Worm (Caenorhabditis elegans) whole organism, late embryonic: ENCODE results near the gene tbce-1.

ENCODE experiments used
- C08G9.2 ChIP-seq: sonication (generic microtip); optimal IDR thresholded peaks from 2 replicates; lab custom pipeline; 2016; ENCODE audit warnings: mild to moderate bottlenecking, missing genetic modification characterization, moderate library complexity, missing compliant biosample characterization
- K02D7.2 ChIP-seq: sonication (generic microtip); optimal IDR thresholded peaks from 2 replicates; lab custom pipeline; 2017; ENCODE audit warnings: mild to moderate bottlenecking, missing genetic modification characterization, missing compliant biosample characterization
- K09A11.1 ChIP-seq: sonication (generic microtip); optimal IDR thresholded peaks from 2 replicates; lab custom pipeline; 2017; ENCODE audit warnings: antibody characterized with exemption, mild to moderate bottlenecking, missing genetic modification characterization, missing compliant biosample characterization; ENCODE audit not compliant: insufficient read depth
- Y22D7AL.16 ChIP-seq: sonication (generic microtip); optimal IDR thresholded peaks from 2 replicates; lab custom pipeline; 2016; ENCODE audit warnings: missing genetic modification characterization, missing compliant biosample characterization
- ama-1 ChIP-seq: fragments of 150-350 bp; optimal IDR thresholded peaks from 2 replicates; lab custom pipeline; 2014
- ceh-14 ChIP-seq: sonication (generic microtip); optimal IDR thresholded peaks from 2 replicates; lab custom pipeline; 2016; ENCODE audit warnings: missing genotype, missing genetic modification characterization, missing compliant biosample characterization
- ceh-34 ChIP-seq: sonication (generic microtip); optimal IDR thresholded peaks from 2 replicates; lab custom pipeline; 2016; ENCODE audit warnings: mild to moderate bottlenecking, missing genetic modification characterization, missing compliant biosample characterization
- ceh-6 ChIP-seq: fragments of 200-800 bp; sonication (Bioruptor generic); optimal IDR thresholded peaks from 2 replicates; lab custom pipeline; 2018; ENCODE audit warnings: mild to moderate bottlenecking, missing genetic modification characterization, missing compliant biosample characterization
- che-1 ChIP-seq: sonication (generic microtip); optimal IDR thresholded peaks from 2 replicates; lab custom pipeline; 2016; ENCODE audit warnings: mild to moderate bottlenecking, missing genetic modification characterization, missing compliant biosample characterization
- dmd-4 ChIP-seq: sonication (generic microtip); optimal IDR thresholded peaks from 2 replicates; lab custom pipeline; 2016; ENCODE audit warnings: borderline replicate concordance, missing genetic modification characterization, missing compliant biosample characterization
- elt-2 ChIP-seq: sonication (generic microtip); optimal IDR thresholded peaks from 2 replicates; lab custom pipeline; 2016; ENCODE audit warnings: missing genetic modification reagents, missing genetic modification characterization, missing compliant biosample characterization
- ets-4 ChIP-seq: sonication (generic microtip); optimal IDR thresholded peaks from 2 replicates; lab custom pipeline; 2016; ENCODE audit warnings: missing genetic modification characterization, missing compliant biosample characterization
- fax-1 ChIP-seq: sonication (generic microtip); optimal IDR thresholded peaks from 2 replicates; lab custom pipeline; 2016; ENCODE audit warnings: missing genotype, missing genetic modification characterization, missing compliant biosample characterization
- fkh-6 ChIP-seq: sonication (generic microtip); optimal IDR thresholded peaks from 2 replicates; lab custom pipeline; 2016; ENCODE audit warnings: missing genetic modification characterization, missing compliant biosample characterization
- gmeb-2 ChIP-seq: sonication (generic microtip); optimal IDR thresholded peaks from 2 replicates; lab custom pipeline; 2016; ENCODE audit warnings: missing genetic modification characterization, inconsistent platforms, missing compliant biosample characterization
- hlh-13 ChIP-seq: fragments of 200-800 bp; sonication (Bioruptor generic); optimal IDR thresholded peaks from 2 replicates; lab custom pipeline; 2018; ENCODE audit warnings: mild to moderate bottlenecking, missing genetic modification characterization, missing compliant biosample characterization
- hlh-15 ChIP-seq: sonication (generic microtip); optimal IDR thresholded peaks from 2 replicates; lab custom pipeline; 2016; ENCODE audit warnings: missing genetic modification characterization, missing compliant biosample characterization
- hlh-8 ChIP-seq: sonication (generic microtip); optimal IDR thresholded peaks from 2 replicates; lab custom pipeline; 2016; ENCODE audit warnings: missing genotype, missing genetic modification characterization, missing compliant biosample characterization
- lim-6 ChIP-seq: sonication (generic microtip); optimal IDR thresholded peaks from 2 replicates; lab custom pipeline; 2016; ENCODE audit warnings: missing genetic modification characterization, missing compliant biosample characterization
- madf-2 ChIP-seq: sonication (generic microtip); optimal IDR thresholded peaks from 2 replicates; lab custom pipeline; 2017; ENCODE audit warnings: missing genetic modification characterization, missing compliant biosample characterization
- mec-3 ChIP-seq: sonication (generic microtip); optimal IDR thresholded peaks from 2 replicates; lab custom pipeline; 2016; ENCODE audit warnings: borderline replicate concordance, missing genetic modification characterization, missing compliant biosample characterization
- nfya-1 ChIP-seq: sonication (generic microtip); optimal IDR thresholded peaks from 2 replicates; lab custom pipeline; 2017; ENCODE audit warnings: missing genetic modification characterization, mild to moderate bottlenecking, missing compliant biosample characterization, antibody characterized with exemption, moderate library complexity
- nhr-11 ChIP-seq: fragments of 150-350 bp; optimal IDR thresholded peaks from 2 replicates; lab custom pipeline; 2014; ENCODE audit warnings: missing biosample characterization, missing genetic modification characterization
- npax-4 ChIP-seq: sonication (generic microtip); optimal IDR thresholded peaks from 2 replicates; lab custom pipeline; 2016; ENCODE audit warnings: missing genetic modification characterization, missing compliant biosample characterization
- odd-2 ChIP-seq: sonication (generic microtip); optimal IDR thresholded peaks from 2 replicates; lab custom pipeline; 2017; ENCODE audit warnings: antibody characterized with exemption, mild to moderate bottlenecking, missing genetic modification characterization, missing compliant biosample characterization
- pag-3 ChIP-seq: sonication (generic microtip); optimal IDR thresholded peaks from 2 replicates; lab custom pipeline; 2016; ENCODE audit warnings: missing compliant biosample characterization, missing genetic modification characterization, borderline replicate concordance
- pqm-1 ChIP-seq: sonication (generic microtip); optimal IDR thresholded peaks from 2 replicates; lab custom pipeline; 2016; ENCODE audit warnings: missing genetic modification characterization, missing compliant biosample characterization
- sdc-2 ChIP-seq: sonication (generic microtip); optimal IDR thresholded peaks from 2 replicates; lab custom pipeline; 2016; ENCODE audit warnings: missing genotype, missing genetic modification characterization, missing compliant biosample characterization
- sox-4 ChIP-seq: sonication (generic microtip); optimal IDR thresholded peaks from 2 replicates; lab custom pipeline; 2017; ENCODE audit warnings: mild to moderate bottlenecking, missing genetic modification characterization, inconsistent platforms, missing compliant biosample characterization
- tbx-2 ChIP-seq: sonication (generic microtip); optimal IDR thresholded peaks from 2 replicates; lab custom pipeline; 2016; ENCODE audit warnings: missing genetic modification characterization, missing compliant biosample characterization
- tbx-7 ChIP-seq: sonication (generic microtip); optimal IDR thresholded peaks from 2 replicates; lab custom pipeline; 2016; ENCODE audit warnings: missing genotype, missing genetic modification characterization, missing compliant biosample characterization
- ttx-3 ChIP-seq: sonication (generic microtip); optimal IDR thresholded peaks from 2 replicates; lab custom pipeline; 2016; ENCODE audit warnings: missing genetic modification reagents, missing genetic modification characterization, missing compliant biosample characterization
- unc-3 ChIP-seq, 2 experiments: fragments of 200-800 bp in 1 of 2; sonication (Bioruptor generic) in 1 of 2; sonication (generic microtip) in 1 of 2; conservative IDR thresholded peaks in 1 of 2; optimal IDR thresholded peaks in 1 of 2; 2 replicates each; pipeline versions ENCODE4 v1.3.6 to Lab custom; 2016 to 2022; ENCODE audit warnings: missing compliant biosample characterization in 2 of 2, missing genetic modification characterization in 2 of 2, missing genetic modification reagents in 1 of 2
- unc-42 ChIP-seq: sonication (generic microtip); optimal IDR thresholded peaks from 2 replicates; lab custom pipeline; 2016; ENCODE audit warnings: missing genotype, missing genetic modification characterization, missing compliant biosample characterization
- unc-55 ChIP-seq: sonication (generic microtip); optimal IDR thresholded peaks from 2 replicates; lab custom pipeline; 2017; ENCODE audit warnings: missing biosample characterization, missing genetic modification reagents, missing genetic modification characterization
- unc-86 ChIP-seq: sonication (generic microtip); optimal IDR thresholded peaks from 2 replicates; lab custom pipeline; 2016; ENCODE audit warnings: missing genetic modification characterization, missing compliant biosample characterization

tbce-1 gene

DNA sequence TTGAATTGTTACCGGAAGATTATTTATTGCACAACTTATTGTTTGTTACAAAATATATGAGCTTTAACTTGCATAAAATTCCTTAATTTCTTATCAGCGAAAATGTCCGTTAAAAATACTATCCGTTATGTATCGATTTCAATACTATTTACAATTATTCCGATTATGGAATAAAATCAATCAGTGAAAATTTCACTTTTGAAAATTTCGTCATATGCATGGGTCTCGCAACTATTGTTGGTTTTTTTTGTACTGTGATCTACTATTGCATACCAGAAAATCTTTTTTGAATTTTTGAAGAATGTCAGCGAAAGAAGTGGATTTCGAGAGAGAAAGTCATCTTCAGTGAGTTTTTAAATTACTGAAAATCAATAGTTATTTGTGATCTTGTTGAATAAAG, 2.7 kb downstream of the tbce-1 start, which contains the start of gene nprl-3:
Gene nprl-3, plus strand, starts transcription at position 301 of the 400 bp plus-strand sequence.
- no peak for TF ChIP-seq ceh-14 (tag; lab: Kevin White, UChicago)
- no peak for TF ChIP-seq fkh-6 (tag; lab: Kevin White, UChicago)
- no peak for TF ChIP-seq hlh-15
- no peak for TF ChIP-seq pqm-1 (tag; lab: Kevin White, UChicago)

DNA sequence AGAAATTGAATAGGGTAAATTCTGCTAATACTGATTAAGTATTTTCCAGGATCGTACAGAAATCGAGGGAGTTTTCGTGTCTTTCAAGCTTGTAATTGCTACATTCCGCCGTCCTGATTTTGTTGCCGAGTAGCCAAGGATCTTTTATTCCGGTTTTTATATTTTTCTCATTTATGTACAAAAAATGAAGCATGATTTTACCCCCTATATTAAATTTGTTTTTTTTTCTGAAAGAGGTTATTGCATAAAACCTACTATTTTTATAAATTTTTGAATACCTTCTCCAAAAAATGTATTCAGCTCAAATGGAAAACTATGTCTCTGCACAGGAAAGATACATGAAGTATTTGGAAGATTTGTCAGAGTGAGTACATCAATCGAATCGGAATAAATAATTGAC, 5.1 kb downstream of the tbce-1 start, which contains the start of gene F35H10.6:
Gene F35H10.6, plus strand, starts transcription at position 301 of the 400 bp plus-strand sequence.
- TF ChIP-seq K02D7.2 (tag; lab: Kevin White, UChicago) (no peak), unc-3 (GFP tag; conservative IDR thresholded peaks at IDR 0.05; lab: Robert Waterston, UW) (no peak), unc-3 (tag; optimal IDR thresholded peaks at IDR 0.05; lab: Kevin White, UChicago) (no peak), ets-4 (tag; lab: Kevin White, UChicago) (no peak), unc-42 (tag; lab: Kevin White, UChicago) (no peak), odd-2 (tag; lab: Kevin White, UChicago) (no peak), pqm-1 (tag; lab: Kevin White, UChicago) (no peak), mec-3 (tag; lab: Kevin White, UChicago) (no peak), sdc-2 (tag; lab: Kevin White, UChicago) (no peak), nhr-11 (tag; lab: Kevin White, UChicago) (no peak), ceh-34 (tag; lab: Kevin White, UChicago) (no peak), gmeb-2 (tag; lab: Kevin White, UChicago) (no peak), ama-1 (lab: Kevin White, UChicago) (no peak), npax-4 (tag; lab: Kevin White, UChicago) (no peak), nfya-1 (tag; lab: Kevin White, UChicago) (no peak), lim-6 (no peak), hlh-8 (tag; lab: Kevin White, UChicago) (no peak), K09A11.1 (tag; lab: Kevin White, UChicago) (no peak)

ce11 chrIV:8300468-8300867, 6.0 kb downstream of the tbce-1 start, which contains the start of gene F35H10.5:
Gene F35H10.5 (plus strand): TSS chrIV:8300768.
- TF ChIP-seq Y22D7AL.16 (tag; lab: Kevin White, UChicago) (no peak), ttx-3 (no peak), tbx-2 (tag; lab: Kevin White, UChicago) (no peak), C08G9.2 (no peak), pqm-1 (tag; lab: Kevin White, UChicago) (no peak), dmd-4 (no peak), ceh-6 (GFP tag; lab: Kevin White, UChicago) (no peak), hlh-13 (GFP tag; lab: Kevin White, UChicago) (no peak), elt-2 (tag; lab: Kevin White, UChicago) (no peak), fax-1 (tag; lab: Kevin White, UChicago) (no peak), sox-4 (tag; lab: Kevin White, UChicago) (no peak)

DNA sequence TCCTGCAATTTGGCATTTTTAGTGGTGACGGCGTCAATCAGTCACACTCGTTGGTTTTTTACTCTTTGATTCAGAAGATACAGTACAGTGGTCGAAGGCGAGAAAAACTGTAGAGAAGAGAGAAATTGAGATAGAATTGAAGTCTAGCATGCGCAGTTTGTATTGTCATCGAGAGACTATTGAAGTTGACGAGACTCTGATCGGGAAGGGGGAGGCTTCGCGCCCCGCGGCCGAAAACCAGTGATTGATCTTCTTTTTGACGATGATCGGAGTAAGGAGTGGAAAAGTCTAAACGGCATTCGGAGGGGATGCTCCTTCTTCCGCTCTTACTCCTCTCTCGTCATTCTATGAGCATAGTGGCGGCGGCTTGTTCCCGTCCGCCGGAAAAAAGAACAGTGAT, 7.4 kb downstream of the tbce-1 start:
- TF ChIP-seq madf-2 (tag; lab: Kevin White, UChicago) (no peak), unc-86 (tag; lab: Kevin White, UChicago) (no peak), sdc-2 (tag; lab: Kevin White, UChicago) (no peak), unc-55 (GFP tag; lab: Kevin White, UChicago) (no peak), sox-4 (tag; lab: Kevin White, UChicago) (no peak), unc-3 (GFP tag; conservative IDR thresholded peaks at IDR 0.05; lab: Robert Waterston, UW) (no peak), unc-3 (tag; optimal IDR thresholded peaks at IDR 0.05; lab: Kevin White, UChicago) (no peak), che-1 (tag; lab: Kevin White, UChicago) (no peak), pag-3 (tag; lab: Kevin White, UChicago) (no peak), tbx-7 (no peak), Y22D7AL.16 (tag; lab: Kevin White, UChicago) (no peak)
